Worm (Caenorhabditis elegans) whole organism, L3 larva: ENCODE data around the gene C27B7.2.

ENCODE experiments used
- ZK546.5 ChIP-seq: sonication (generic microtip); optimal IDR thresholded peaks from 2 replicates; lab custom pipeline; 2017; ENCODE audit warnings: missing biosample characterization, missing genetic modification characterization
- aly-2 ChIP-seq: fragments of 150-350 bp; optimal IDR thresholded peaks from 2 replicates; lab custom pipeline; 2014; ENCODE audit warnings: missing biosample characterization, missing genetic modification characterization
- ama-1 ChIP-seq: fragments of 150-350 bp; optimal IDR thresholded peaks from 2 replicates; lab custom pipeline; 2018
- ceh-16 ChIP-seq: sonication (generic microtip); optimal IDR thresholded peaks from 2 replicates; lab custom pipeline; 2017; ENCODE audit warnings: missing biosample characterization, missing genetic modification characterization
- ceh-28 ChIP-seq: fragments of 150-350 bp; optimal IDR thresholded peaks from 2 replicates; lab custom pipeline; 2014; ENCODE audit warnings: missing biosample characterization, missing genetic modification reagents, missing genetic modification characterization
- ceh-9 ChIP-seq: sonication (generic microtip); optimal IDR thresholded peaks from 2 replicates; lab custom pipeline; 2018; ENCODE audit warnings: missing biosample characterization, missing genetic modification characterization
- egl-27 ChIP-seq: sonication (generic microtip); optimal IDR thresholded peaks from 4 replicates; lab custom pipeline; 2017; ENCODE audit warnings: missing biosample characterization, missing genetic modification reagents, missing genetic modification characterization
- egl-5 ChIP-seq: fragments of 150-350 bp; optimal IDR thresholded peaks from 2 replicates; lab custom pipeline; 2017; ENCODE audit warnings: missing biosample characterization, missing genetic modification reagents, missing genetic modification characterization, inconsistent platforms
- elt-1 ChIP-seq: fragments of 150-350 bp; optimal IDR thresholded peaks from 2 replicates; lab custom pipeline; 2014; ENCODE audit warnings: missing biosample characterization, missing genetic modification characterization
- elt-2 ChIP-seq: sonication (generic microtip); optimal IDR thresholded peaks from 2 replicates; lab custom pipeline; 2016; ENCODE audit warnings: missing genetic modification reagents, mild to moderate bottlenecking, missing genetic modification characterization, missing compliant biosample characterization
- eor-1 ChIP-seq, 2 experiments: fragments of 150-350 bp; optimal IDR thresholded peaks; 2 replicates each; lab custom pipeline; 2014 to 2018; ENCODE audit warnings: missing biosample characterization in 2 of 2, missing genetic modification characterization in 2 of 2
- fkh-2 ChIP-seq: fragments of 150-350 bp; optimal IDR thresholded peaks from 2 replicates; lab custom pipeline; 2014; ENCODE audit warnings: missing biosample characterization, missing genetic modification reagents, missing genetic modification characterization
- fos-1 ChIP-seq: fragments of 150-350 bp; optimal IDR thresholded peaks from 2 replicates; lab custom pipeline; 2014; ENCODE audit warnings: missing biosample characterization, missing genetic modification characterization
- hmg-11 ChIP-seq: sonication (generic microtip); optimal IDR thresholded peaks from 2 replicates; lab custom pipeline; 2016; ENCODE audit warnings: missing genetic modification characterization, missing compliant biosample characterization
- jun-1 ChIP-seq: fragments of 150-350 bp; optimal IDR thresholded peaks from 2 replicates; lab custom pipeline; 2014; ENCODE audit warnings: missing biosample characterization, missing genetic modification reagents, missing genetic modification characterization
- lin-15B ChIP-seq: fragments of 150-350 bp; optimal IDR thresholded peaks from 2 replicates; lab custom pipeline; 2014; ENCODE audit warnings: missing biosample characterization, missing genetic modification characterization
- lin-39 ChIP-seq: fragments of 150-350 bp; optimal IDR thresholded peaks from 2 replicates; lab custom pipeline; 2018; ENCODE audit warnings: missing biosample characterization, missing genetic modification reagents, missing genetic modification characterization
- lsy-12 ChIP-seq: sonication (generic microtip); optimal IDR thresholded peaks from 2 replicates; lab custom pipeline; 2016; ENCODE audit warnings: mild to moderate bottlenecking, missing genetic modification characterization, missing compliant biosample characterization
- mdl-1 ChIP-seq: fragments of 150-350 bp; optimal IDR thresholded peaks from 2 replicates; lab custom pipeline; 2014; ENCODE audit warnings: missing biosample characterization, missing genetic modification characterization
- mml-1 ChIP-seq: fragments of 150-350 bp; sonication (generic microtip); optimal IDR thresholded peaks from 3 replicates; lab custom pipeline; 2014; ENCODE audit warnings: missing biosample characterization, missing genetic modification characterization
- nfya-1 ChIP-seq: sonication (generic microtip); optimal IDR thresholded peaks from 2 replicates; lab custom pipeline; 2017; ENCODE audit warnings: missing genetic modification characterization, mild to moderate bottlenecking, missing compliant biosample characterization, antibody characterized with exemption, moderate library complexity; ENCODE audit not compliant: insufficient read depth
- nhr-11 ChIP-seq: fragments of 150-350 bp; optimal IDR thresholded peaks from 2 replicates; lab custom pipeline; 2014; ENCODE audit warnings: missing biosample characterization, missing genetic modification characterization
- nhr-12 ChIP-seq: fragments of 150-350 bp; optimal IDR thresholded peaks from 2 replicates; lab custom pipeline; 2014; ENCODE audit warnings: missing biosample characterization, missing genetic modification characterization
- nhr-23 ChIP-seq: fragments of 150-350 bp; optimal IDR thresholded peaks from 2 replicates; lab custom pipeline; 2014; ENCODE audit warnings: missing biosample characterization, missing genetic modification reagents, missing genetic modification characterization
- nhr-25 ChIP-seq: sonication (generic microtip); optimal IDR thresholded peaks from 2 replicates; lab custom pipeline; 2017; ENCODE audit warnings: missing biosample characterization, missing genetic modification characterization
- nhr-28 ChIP-seq: fragments of 150-350 bp; optimal IDR thresholded peaks from 2 replicates; lab custom pipeline; 2014; ENCODE audit warnings: missing biosample characterization, missing genetic modification characterization
- nhr-76 ChIP-seq: fragments of 150-350 bp; sonication (generic microtip); optimal IDR thresholded peaks from 5 replicates; lab custom pipeline; 2014; ENCODE audit warnings: missing biosample characterization, missing genetic modification characterization
- nhr-77 ChIP-seq: fragments of 150-350 bp; optimal IDR thresholded peaks from 2 replicates; lab custom pipeline; 2014; ENCODE audit warnings: missing biosample characterization, missing genetic modification characterization
- pha-4 ChIP-seq: fragments of 150-350 bp; optimal IDR thresholded peaks from 2 replicates; lab custom pipeline; 2014; ENCODE audit warnings: missing biosample characterization, missing genetic modification reagents, missing genetic modification characterization
- pqm-1 ChIP-seq: fragments of 150-350 bp; optimal IDR thresholded peaks from 2 replicates; lab custom pipeline; 2017; ENCODE audit warnings: missing biosample characterization, missing genetic modification characterization, inconsistent platforms
- sea-2 ChIP-seq: fragments of 150-350 bp; sonication (generic microtip); optimal IDR thresholded peaks from 4 replicates; lab custom pipeline; 2014; ENCODE audit warnings: missing biosample characterization, missing genetic modification reagents, missing genetic modification characterization
- skn-1 ChIP-seq: fragments of 150-350 bp; optimal IDR thresholded peaks from 2 replicates; lab custom pipeline; 2014; ENCODE audit warnings: missing biosample characterization, missing genetic modification characterization
- snpc-4 ChIP-seq: fragments of 150-350 bp; optimal IDR thresholded peaks from 2 replicates; lab custom pipeline; 2014; ENCODE audit warnings: missing biosample characterization, missing genetic modification characterization
- tbx-2 ChIP-seq: sonication (generic microtip); optimal IDR thresholded peaks from 2 replicates; lab custom pipeline; 2016; ENCODE audit warnings: mild to moderate bottlenecking, missing genetic modification characterization, missing compliant biosample characterization
- unc-62 ChIP-seq: fragments of 150-350 bp; sonication (generic microtip); optimal IDR thresholded peaks from 4 replicates; lab custom pipeline; 2014; ENCODE audit warnings: missing biosample characterization, missing genetic modification reagents, missing genetic modification characterization
- ztf-4 ChIP-seq: fragments of 150-350 bp; optimal IDR thresholded peaks from 2 replicates; lab custom pipeline; 2014; ENCODE audit warnings: missing biosample characterization, missing genetic modification characterization

C27B7.2 gene

ce11 chrIV:8866092-8866491 is 26.6 kb upstream of the C27B7.2 start:
- TF ChIP-seq fos-1 (tag; lab: Kevin White, UChicago), result peak; percentile 37
- TF ChIP-seq hmg-11 (tag; lab: Kevin White, UChicago), result peak; percentile 39
- TF ChIP-seq jun-1, result peak; percentile 16
- peak; percentile 35 for TF ChIP-seq egl-5 (tag; lab: Kevin White, UChicago)
- peak; percentile 49 for TF ChIP-seq lin-39
- TF ChIP-seq ama-1, result peak; percentile 57
- peak; percentile 53 for TF ChIP-seq nfya-1 (tag; lab: Kevin White, UChicago)
- TF ChIP-seq pha-4 (tag; lab: Kevin White, UChicago), result peak; percentile 81
- TF ChIP-seq nhr-25, result peak; percentile 95
- peak; percentile 21 for TF ChIP-seq lin-15B (tag; lab: Kevin White, UChicago)
- TF ChIP-seq mdl-1 (tag; lab: Kevin White, UChicago), result peak; percentile 4
- TF ChIP-seq ZK546.5 (tag; lab: Kevin White, UChicago), result no peak
- peak; percentile 50 for TF ChIP-seq snpc-4 (tag; lab: Kevin White, UChicago)
- TF ChIP-seq nhr-23 (tag; lab: Kevin White, UChicago), result peak; percentile 49
- TF ChIP-seq lsy-12 (tag; lab: Kevin White, UChicago), result peak; percentile 23
- peak; percentile 27 for TF ChIP-seq pqm-1
- peak; percentile 83 for TF ChIP-seq elt-2 (tag; lab: Kevin White, UChicago)
- TF ChIP-seq nhr-77, result no peak
- peak; percentile 84 for TF ChIP-seq unc-62
- no peak for TF ChIP-seq nhr-11 (tag; lab: Kevin White, UChicago)
- TF ChIP-seq aly-2 (tag; lab: Kevin White, UChicago), result no peak
- TF ChIP-seq, all 47 proteins: peak for 17

- TF ChIP-seq nhr-76 (no peak), nhr-25 (no peak), elt-2 (tag; lab: Kevin White, UChicago) (peak; percentile 51), tbx-2 (tag; lab: Kevin White, UChicago) (no peak), egl-5 (tag; lab: Kevin White, UChicago) (no peak), jun-1 (no peak), ZK546.5 (tag; lab: Kevin White, UChicago) (no peak), pha-4 (tag; lab: Kevin White, UChicago) (peak; percentile 11)
These were observed 25.1 kb upstream of the C27B7.2 start for ce11 chrIV:8867562-8867961.

DNA sequence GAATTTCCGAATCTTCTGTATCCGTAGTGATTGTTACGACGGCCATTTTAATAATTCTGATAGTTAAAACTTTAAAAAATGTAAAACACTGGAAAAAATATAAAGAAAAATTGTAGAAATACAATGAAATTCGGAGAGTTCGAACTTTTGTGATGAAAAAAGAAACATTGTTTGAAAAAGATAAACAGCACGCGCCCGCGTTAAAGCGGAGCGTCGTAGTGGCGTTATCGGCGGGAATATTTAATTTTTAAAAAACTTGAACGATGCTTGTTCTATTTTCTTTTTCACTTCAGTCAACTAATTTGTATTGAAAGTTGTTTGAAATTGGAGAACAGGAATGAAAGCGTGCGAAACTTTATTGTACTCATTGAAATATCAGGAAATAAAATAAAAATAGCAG is 23.0 kb upstream of the C27B7.2 start, which contains the start of gene npp-23:
npp-23 (minus strand) TSS at position 56 of the 400 bp plus-strand sequence.
- peak; percentile 43 for TF ChIP-seq nhr-23 (tag; lab: Kevin White, UChicago)
- TF ChIP-seq nhr-25, result peak; percentile 9
- peak; percentile 65 for TF ChIP-seq snpc-4 (tag; lab: Kevin White, UChicago)
- TF ChIP-seq skn-1, result no peak
- TF ChIP-seq mml-1 (tag; lab: Kevin White, UChicago), result no peak
- TF ChIP-seq lin-15B (tag; lab: Kevin White, UChicago), result peak; percentile 49
- peak; percentile 75 for TF ChIP-seq pha-4 (tag; lab: Kevin White, UChicago)

ce11 chrIV:8872958-8873357 is 19.7 kb upstream of the C27B7.2 start, which contains the start of gene C09G9.3:
TSS of gene C09G9.3 (minus strand) at chrIV:8873058.
- TF ChIP-seq nhr-25 (no peak), sea-2 (no peak), mml-1 (tag; lab: Kevin White, UChicago) (no peak), fkh-2 (tag; lab: Kevin White, UChicago) (no peak), elt-1 (tag; lab: Kevin White, UChicago) (no peak), ceh-28 (tag; lab: Kevin White, UChicago) (no peak), ceh-9 (tag; lab: Kevin White, UChicago) (no peak), nhr-28 (tag; lab: Kevin White, UChicago) (no peak), nhr-77 (no peak)

- TF ChIP-seq snpc-4 (tag; lab: Kevin White, UChicago) (no peak), nfya-1 (tag; lab: Kevin White, UChicago) (no peak), ztf-4 (tag; lab: Kevin White, UChicago) (no peak), egl-5 (tag; lab: Kevin White, UChicago) (no peak), ceh-16 (no peak), nhr-76 (no peak), sea-2 (no peak), hmg-11 (tag; lab: Kevin White, UChicago) (no peak), eor-1 (tag; optimal IDR thresholded peaks at IDR 0.05; lab: Kevin White, UChicago) (no peak), ceh-9 (tag; lab: Kevin White, UChicago) (no peak), egl-27 (tag; lab: Kevin White, UChicago) (no peak), ZK546.5 (tag; lab: Kevin White, UChicago) (no peak), pha-4 (tag; lab: Kevin White, UChicago) (no peak), aly-2 (tag; lab: Kevin White, UChicago) (no peak), elt-2 (tag; lab: Kevin White, UChicago) (no peak), nhr-12 (no peak), mml-1 (tag; lab: Kevin White, UChicago) (no peak), lin-39 (no peak), jun-1 (no peak), elt-1 (tag; lab: Kevin White, UChicago) (no peak)
These were observed 18.8 kb upstream of the C27B7.2 start, which contains the start of gene hdl-2 for ce11 chrIV:8873847-8874246. TSS of gene hdl-2 (plus strand) at chrIV:8874147.
